Fruit fly (Drosophila melanogaster) whole organism, embryonic: Measurements from ENCODE around the gene wuho.

Experiments
- CG10654 ChIP-seq: fragments of 200-800 bp; sonication (Bioruptor generic); optimal IDR thresholded peaks from 2 replicates; lab custom pipeline; 2016; ENCODE audit warnings: missing biosample characterization, missing genetic modification characterization
- CG12104 ChIP-seq: fragments of 200-800 bp; sonication (Bioruptor generic); optimal IDR thresholded peaks from 3 replicates; lab custom pipeline; 2016; ENCODE audit warnings: missing biosample characterization, missing genetic modification characterization
- CG12219 ChIP-seq: fragments of 200-800 bp; sonication (Bioruptor generic); optimal IDR thresholded peaks from 3 replicates; lab custom pipeline; 2018; ENCODE audit warnings: missing biosample characterization, mild to moderate bottlenecking, missing genetic modification characterization
- CG12299 ChIP-seq: fragments of 200-800 bp; sonication (Bioruptor generic); optimal IDR thresholded peaks from 2 replicates; lab custom pipeline; 2018; ENCODE audit warnings: missing biosample characterization, mild to moderate bottlenecking, missing genetic modification characterization
- CG14441 ChIP-seq: fragments of 200-800 bp; sonication (Bioruptor generic); IDR thresholded peaks from 2 replicates; pipeline ENCODE4 v1.3.6; 2022; ENCODE audit warnings: missing biosample characterization, missing genetic modification characterization
- CG14965 ChIP-seq: fragments of 200-800 bp; sonication (Bioruptor generic); optimal IDR thresholded peaks from 2 replicates; lab custom pipeline; 2016; ENCODE audit warnings: missing biosample characterization, missing genetic modification characterization, borderline replicate concordance
- CG1647 ChIP-seq: fragments of 200-800 bp; sonication (Bioruptor generic); optimal IDR thresholded peaks from 3 replicates; lab custom pipeline; 2016; ENCODE audit warnings: missing biosample characterization, missing genetic modification characterization
- CG16779 ChIP-seq: fragments of 200-800 bp; sonication (Bioruptor generic); IDR thresholded peaks from 2 replicates; pipeline ENCODE4 v1.3.6; 2022; ENCODE audit warnings: missing biosample characterization, missing genetic modification characterization
- CG17829 ChIP-seq: fragments of 200-800 bp; optimal IDR thresholded peaks from 2 replicates; lab custom pipeline; 2019; ENCODE audit warnings: missing biosample characterization, mild to moderate bottlenecking, missing genetic modification characterization, moderate library complexity
- CG18599 ChIP-seq: fragments of 200-800 bp; sonication (Bioruptor generic); optimal IDR thresholded peaks from 3 replicates; lab custom pipeline; 2017; ENCODE audit warnings: missing biosample characterization, missing genetic modification characterization, mild to moderate bottlenecking, moderate library complexity, missing genetic modification reagents
- CG18619 ChIP-seq: fragments of 200-800 bp; sonication (Bioruptor generic); optimal IDR thresholded peaks from 3 replicates; lab custom pipeline; 2017; ENCODE audit warnings: missing biosample characterization, mild to moderate bottlenecking, missing genetic modification characterization
- CG2120 ChIP-seq: fragments of 200-800 bp; sonication (Bioruptor generic); optimal IDR thresholded peaks from 3 replicates; lab custom pipeline; 2016; ENCODE audit warnings: missing biosample characterization, missing genetic modification characterization
- CG32767 ChIP-seq: fragments of 200-800 bp; sonication (Bioruptor generic); IDR thresholded peaks from 2 replicates; pipeline ENCODE4 v1.3.6; 2022; ENCODE audit warnings: missing biosample characterization, missing genetic modification characterization
- CG4424 ChIP-seq: fragments of 200-800 bp; sonication (Bioruptor generic); optimal IDR thresholded peaks from 3 replicates; lab custom pipeline; 2016; ENCODE audit warnings: missing biosample characterization, missing genetic modification characterization
- CG6254 ChIP-seq: fragments of 200-800 bp; sonication (Bioruptor generic); optimal IDR thresholded peaks from 3 replicates; lab custom pipeline; 2017; ENCODE audit warnings: mild to moderate bottlenecking, missing biosample characterization, missing genetic modification reagents, missing genetic modification characterization
- CG6683 ChIP-seq: fragments of 200-800 bp; sonication (Bioruptor generic); optimal IDR thresholded peaks from 2 replicates; lab custom pipeline; 2017; ENCODE audit warnings: missing biosample characterization, mild to moderate bottlenecking, missing genetic modification characterization, missing genetic modification reagents
- CG7786 ChIP-seq: fragments of 200-800 bp; sonication (Bioruptor generic); optimal IDR thresholded peaks from 2 replicates; lab custom pipeline; 2016; ENCODE audit warnings: missing biosample characterization, missing genetic modification characterization
- CG8281 ChIP-seq: fragments of 200-800 bp; sonication (Bioruptor generic); optimal IDR thresholded peaks from 2 replicates; lab custom pipeline; 2018; ENCODE audit warnings: missing biosample characterization, mild to moderate bottlenecking, missing genetic modification characterization, moderate library complexity
- CG8359 ChIP-seq: fragments of 200-800 bp; sonication (Bioruptor generic); optimal IDR thresholded peaks from 2 replicates; lab custom pipeline; 2017; ENCODE audit warnings: missing biosample characterization, mild to moderate bottlenecking, missing genetic modification characterization, borderline replicate concordance
- CG9727 ChIP-seq: fragments of 200-800 bp; sonication (Bioruptor generic); optimal IDR thresholded peaks from 3 replicates; lab custom pipeline; 2017; ENCODE audit warnings: missing biosample characterization, mild to moderate bottlenecking, missing genetic modification characterization
- CHES-1-like ChIP-seq: fragments of 200-800 bp; sonication (Bioruptor generic); optimal IDR thresholded peaks from 2 replicates; lab custom pipeline; 2016; ENCODE audit warnings: missing biosample characterization, missing genetic modification characterization
- CkIIα-i1 ChIP-seq: fragments of 200-800 bp; sonication (Bioruptor generic); IDR thresholded peaks from 2 replicates; pipeline ENCODE4 v1.3.6; 2022; ENCODE audit warnings: missing biosample characterization, missing genetic modification characterization
- D19B ChIP-seq: fragments of 200-800 bp; sonication (Bioruptor generic); optimal IDR thresholded peaks from 2 replicates; lab custom pipeline; 2017; ENCODE audit warnings: missing biosample characterization, mild to moderate bottlenecking, missing genetic modification characterization
- Dad ChIP-seq: fragments of 200-800 bp; sonication (Bioruptor generic); optimal IDR thresholded peaks from 3 replicates; lab custom pipeline; 2016; ENCODE audit warnings: missing biosample characterization, missing genetic modification characterization
- Doc2 ChIP-seq: fragments of 200-800 bp; sonication (Bioruptor generic); IDR thresholded peaks from 2 replicates; pipeline ENCODE4 v1.3.6; 2022; ENCODE audit warnings: missing biosample characterization, missing genetic modification characterization
- Dp ChIP-seq: fragments of 200-800 bp; sonication (Bioruptor generic); optimal IDR thresholded peaks from 2 replicates; lab custom pipeline; 2018; ENCODE audit warnings: missing biosample characterization, mild to moderate bottlenecking, missing genetic modification characterization, moderate library complexity
- Fer3 ChIP-seq: fragments of 200-800 bp; sonication (Bioruptor generic); optimal IDR thresholded peaks from 2 replicates; lab custom pipeline; 2018; ENCODE audit warnings: missing biosample characterization, mild to moderate bottlenecking, missing genetic modification characterization, moderate library complexity
- HmgD ChIP-seq: fragments of 200-800 bp; sonication (Bioruptor generic); optimal IDR thresholded peaks from 3 replicates; lab custom pipeline; 2016; ENCODE audit warnings: missing biosample characterization, missing genetic modification characterization
- HmgZ ChIP-seq: fragments of 200-800 bp; sonication (Bioruptor generic); optimal IDR thresholded peaks from 2 replicates; lab custom pipeline; 2018; ENCODE audit warnings: missing biosample characterization, mild to moderate bottlenecking, missing genetic modification characterization
- Kr ChIP-seq: fragments of 200-800 bp; sonication (Bioruptor generic); optimal IDR thresholded peaks from 2 replicates; lab custom pipeline; 2017; ENCODE audit warnings: missing biosample characterization, mild to moderate bottlenecking, missing genetic modification characterization
- Pdp1 ChIP-seq, 2 experiments: fragments of 200-800 bp; sonication (Bioruptor generic); optimal IDR thresholded peaks; 3 replicates each; lab custom pipeline; 2016; ENCODE audit warnings: missing biosample characterization in 2 of 2, missing genetic modification characterization in 2 of 2, mild to moderate bottlenecking in 1 of 2, moderate library complexity in 1 of 2
- Sry-δ ChIP-seq: fragments of 200-800 bp; sonication (Bioruptor generic); optimal IDR thresholded peaks from 2 replicates; lab custom pipeline; 2016; ENCODE audit warnings: missing biosample characterization, missing genetic modification characterization
- Usf ChIP-seq: fragments of 200-800 bp; sonication (Bioruptor generic); optimal IDR thresholded peaks from 2 replicates; lab custom pipeline; 2017; ENCODE audit warnings: missing genotype, missing biosample characterization, missing genetic modification characterization
- dan ChIP-seq: fragments of 200-800 bp; sonication (Bioruptor generic); IDR thresholded peaks from 2 replicates; pipeline ENCODE4 v1.3.6; 2022; ENCODE audit warnings: missing biosample characterization, missing genetic modification characterization
- danr ChIP-seq: fragments of 200-800 bp; sonication (Bioruptor generic); IDR thresholded peaks from 2 replicates; pipeline ENCODE4 v1.3.6; 2022; ENCODE audit warnings: missing biosample characterization, missing genetic modification characterization
- dm ChIP-seq: fragments of 200-800 bp; sonication (Bioruptor generic); optimal IDR thresholded peaks from 3 replicates; lab custom pipeline; 2016; ENCODE audit warnings: missing biosample characterization, missing genetic modification characterization
- fd102C ChIP-seq: fragments of 200-800 bp; sonication (Bioruptor generic); optimal IDR thresholded peaks from 2 replicates; lab custom pipeline; 2018; ENCODE audit warnings: missing biosample characterization, mild to moderate bottlenecking, missing genetic modification characterization, moderate library complexity
- gt ChIP-seq: fragments of 200-800 bp; sonication (Bioruptor generic); IDR thresholded peaks from 2 replicates; pipeline ENCODE4 v1.3.6; 2022; ENCODE audit warnings: missing biosample characterization, missing genetic modification characterization
- ham ChIP-seq: fragments of 200-800 bp; sonication (Bioruptor generic); IDR thresholded peaks from 2 replicates; pipeline ENCODE4 v1.3.6; 2022; ENCODE audit warnings: missing biosample characterization, missing genetic modification characterization
- inv ChIP-seq: fragments of 200-800 bp; sonication (Bioruptor generic); IDR thresholded peaks from 2 replicates; pipeline ENCODE4 v1.3.6; 2022; ENCODE audit warnings: missing biosample characterization, missing genetic modification characterization; ENCODE audit not compliant: partially characterized antibody
- kay ChIP-seq: fragments of 200-800 bp; sonication (Bioruptor generic); optimal IDR thresholded peaks from 2 replicates; lab custom pipeline; 2016; ENCODE audit warnings: missing biosample characterization, missing genetic modification characterization
- ken ChIP-seq: fragments of 200-800 bp; sonication (Bioruptor generic); IDR thresholded peaks from 3 replicates; pipeline ENCODE4 v1.3.6; 2022; ENCODE audit warnings: missing biosample characterization, missing genetic modification characterization
- maf-S ChIP-seq: fragments of 200-800 bp; sonication (Bioruptor generic); optimal IDR thresholded peaks from 2 replicates; lab custom pipeline; 2016; ENCODE audit warnings: missing biosample characterization, missing genetic modification characterization
- repo ChIP-seq: fragments of 200-800 bp; sonication (Bioruptor generic); optimal IDR thresholded peaks from 2 replicates; lab custom pipeline; 2016; ENCODE audit warnings: missing biosample characterization, missing genetic modification characterization
- sim ChIP-seq: fragments of 200-800 bp; sonication (Bioruptor generic); IDR thresholded peaks from 2 replicates; pipeline ENCODE4 v1.3.6; 2022; ENCODE audit warnings: missing biosample characterization, missing genetic modification characterization
- slbo ChIP-seq: fragments of 200-800 bp; sonication (Bioruptor generic); IDR thresholded peaks from 2 replicates; pipeline ENCODE4 v1.3.6; 2022; ENCODE audit warnings: missing biosample characterization, missing genetic modification characterization
- usp ChIP-seq: fragments of >200 bp; optimal IDR thresholded peaks from 2 replicates; lab custom pipeline; 2017; ENCODE audit warnings: missing biosample characterization, missing genetic modification characterization
- wor ChIP-seq: fragments of 200-800 bp; sonication (Bioruptor generic); IDR thresholded peaks from 2 replicates; pipeline ENCODE4 v1.3.6; 2022; ENCODE audit warnings: missing biosample characterization, missing genetic modification characterization
- zen2 ChIP-seq: fragments of 200-800 bp; sonication (Bioruptor generic); IDR thresholded peaks from 3 replicates; pipeline ENCODE4 v1.3.6; 2022; ENCODE audit warnings: missing biosample characterization, missing genetic modification characterization; ENCODE audit not compliant: partially characterized antibody
- zfh2 ChIP-seq: fragments of 200-800 bp; sonication (Bioruptor generic); optimal IDR thresholded peaks from 2 replicates; lab custom pipeline; 2016; ENCODE audit warnings: missing biosample characterization, missing genetic modification characterization

The wuho gene

dm6 chrX:6278879-6279628 lies 8.8 kb upstream of the wuho start (continued):
- peak; percentile 52 for TF ChIP-seq CG18599
- TF ChIP-seq ken (GFP tag; lab: Robert Waterston, UW) = no peak
- TF ChIP-seq CG17829 (tag; lab: Kevin White, UChicago) = peak; percentile 13
- TF ChIP-seq ham (GFP tag; lab: Robert Waterston, UW) = no peak
- TF ChIP-seq danr (GFP tag; lab: Robert Waterston, UW) = no peak
- no peak for TF ChIP-seq usp (GFP tag; lab: Kevin White, UChicago)
- TF ChIP-seq repo (GFP tag; lab: Kevin White, UChicago) = peak; percentile 14
- TF ChIP-seq CG12104 (GFP tag; lab: Kevin White, UChicago) = no peak
- TF ChIP-seq Usf (GFP tag; lab: Kevin White, UChicago) = no peak
- TF ChIP-seq CHES-1-like = no peak
- TF ChIP-seq CG14441 (GFP tag; lab: Robert Waterston, UW) = no peak
- no peak for TF ChIP-seq CG7786 (GFP tag; lab: Kevin White, UChicago)
- TF ChIP-seq CkIIα-i1 (GFP tag; lab: Robert Waterston, UW) = no peak
- peak; percentile 36 for TF ChIP-seq kay (GFP tag; lab: Kevin White, UChicago)
- TF ChIP-seq fd102C (GFP tag; lab: Kevin White, UChicago) = no peak
- TF ChIP-seq zen2 (GFP tag; lab: Robert Waterston, UW) = no peak
- no peak for TF ChIP-seq dm (GFP tag; lab: Kevin White, UChicago)
- no peak for TF ChIP-seq CG6683 (GFP tag; lab: Kevin White, UChicago)
- TF ChIP-seq CG16779 (GFP tag; lab: Robert Waterston, UW) = no peak
- peak in 1 of 2 experiments; percentile 18 for TF ChIP-seq Pdp1 (GFP tag; optimal IDR thresholded peaks at IDR 0.05; lab: Kevin White, UChicago)
- peak; percentile 9 for TF ChIP-seq Fer3
- TF ChIP-seq CG12299 (tag; lab: Kevin White, UChicago) = no peak
- no peak for TF ChIP-seq Dad (GFP tag; lab: Kevin White, UChicago)
- no peak for TF ChIP-seq wor (GFP tag; lab: Robert Waterston, UW)
- TF ChIP-seq HmgZ (tag; lab: Kevin White, UChicago) = no peak
- no peak for TF ChIP-seq gt (GFP tag; lab: Robert Waterston, UW)
- TF ChIP-seq CG8359 (GFP tag; lab: Kevin White, UChicago) = no peak
- TF ChIP-seq CG12219 (GFP tag; lab: Kevin White, UChicago) = no peak
- TF ChIP-seq Doc2 (GFP tag; lab: Robert Waterston, UW) = no peak
- no peak for TF ChIP-seq CG32767 (GFP tag; lab: Robert Waterston, UW)
- TF ChIP-seq CG10654 (GFP tag; lab: Kevin White, UChicago) = no peak
- no peak for TF ChIP-seq CG2120
- no peak for TF ChIP-seq CG1647
- no peak for TF ChIP-seq HmgD
- TF ChIP-seq maf-S (GFP tag; lab: Kevin White, UChicago) = peak; percentile 1
- peak; percentile 18; the same call in 1 of the 2 replicates for TF ChIP-seq inv
- peak; percentile 39 for TF ChIP-seq CG18619 (GFP tag; lab: Kevin White, UChicago)
- TF ChIP-seq sim (GFP tag; lab: Robert Waterston, UW) = no peak
- TF ChIP-seq D19B (GFP tag; lab: Kevin White, UChicago) = no peak
- peak; percentile 46 for TF ChIP-seq CG9727
- TF ChIP-seq zfh2 (GFP tag; lab: Kevin White, UChicago) = no peak
- TF ChIP-seq Dp (GFP tag; lab: Kevin White, UChicago) = no peak
- no peak for TF ChIP-seq CG14965 (GFP tag; lab: Kevin White, UChicago)
- TF ChIP-seq CG4424 = peak; percentile 42
- no peak for TF ChIP-seq Kr (GFP tag; lab: Kevin White, UChicago)
- TF ChIP-seq Sry-δ = peak; percentile 25
- TF ChIP-seq CG8281 (tag; lab: Kevin White, UChicago) = no peak
- no peak for TF ChIP-seq CG6254 (GFP tag; lab: Kevin White, UChicago)
- no peak for TF ChIP-seq slbo (GFP tag; lab: Robert Waterston, UW)
- no peak for TF ChIP-seq dan (GFP tag; lab: Robert Waterston, UW)
